Fruit fly (Drosophila melanogaster): ENCODE measurements around the gene CG8260.
A peak's percentile ranks its signal among the peaks of the same experiment; 100 is the strongest.

The CG8260 gene

DNA sequence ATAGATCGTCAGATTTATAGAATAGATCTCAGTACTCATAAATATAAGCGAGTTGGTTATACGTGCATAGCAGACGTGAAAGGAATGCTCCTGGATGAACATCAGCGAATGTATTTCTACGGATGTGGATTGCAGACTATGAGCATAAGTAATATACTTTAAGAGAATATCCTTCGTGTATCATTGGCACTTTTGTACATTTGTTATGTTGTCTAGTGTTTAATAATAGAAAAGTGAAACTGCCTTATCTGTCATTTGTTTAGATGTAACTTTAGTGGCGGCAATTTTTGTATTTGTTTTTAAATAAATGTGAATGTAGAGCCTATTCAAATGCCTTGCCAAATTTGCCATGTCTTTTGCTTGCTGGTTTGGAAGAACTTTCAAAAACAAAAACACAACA, 16.5 kb downstream of the CG8260 start, which contains the start of gene CG43672:
Gene CG43672, plus strand, starts transcription at position 301 of the 400 bp plus-strand sequence.
- TF ChIP-seq ey (GFP tag; optimal IDR thresholded peaks at IDR 0.05): no peak
- TF ChIP-seq CrebA (GFP tag; optimal IDR thresholded peaks at IDR 0.05; ENCODE audit: borderline replicate concordance): no peak
- no peak for TF ChIP-seq brk (GFP tag; optimal IDR thresholded peaks at IDR 0.05)
- no peak for TF ChIP-seq Myc (optimal IDR thresholded peaks at IDR 0.05)
- TF ChIP-seq Vsx2 (GFP tag; optimal IDR thresholded peaks at IDR 0.05; ENCODE audit: partially characterized antibody): no peak
- TF ChIP-seq Dfd (GFP tag; optimal IDR thresholded peaks at IDR 0.05): no peak
- no peak for TF ChIP-seq OdsH (GFP tag; optimal IDR thresholded peaks at IDR 0.05)
- no peak for TF ChIP-seq Jra (GFP tag; optimal IDR thresholded peaks at IDR 0.05)

DNA sequence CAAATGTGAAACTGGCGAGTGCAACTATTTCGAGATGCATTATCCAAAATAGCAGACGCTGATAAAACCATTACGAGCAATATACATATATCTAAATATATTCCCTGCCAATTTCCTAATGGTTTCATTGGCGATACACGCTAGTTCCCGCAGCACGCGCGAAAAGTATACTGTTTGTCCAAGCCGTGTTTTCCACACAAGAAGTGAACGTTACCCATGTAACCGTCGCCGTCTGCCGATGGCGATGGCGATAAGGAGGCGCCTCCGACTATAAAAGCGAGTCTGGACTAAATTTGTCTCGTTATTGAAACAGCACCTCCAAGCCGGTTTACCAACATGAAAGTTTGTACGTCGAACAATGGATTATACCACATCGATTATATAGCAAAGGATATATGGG, 22.7 kb downstream of the CG8260 start, which contains the start of gene CG43673:
Gene CG43673, plus strand, starts transcription at position 301 of the 400 bp plus-strand sequence.
- TF ChIP-seq Vsx2 (GFP tag; optimal IDR thresholded peaks at IDR 0.05; ENCODE audit: partially characterized antibody): no peak
- no peak for TF ChIP-seq Hnf4 (GFP tag; optimal IDR thresholded peaks at IDR 0.05)
- no peak for TF ChIP-seq Dfd (GFP tag; optimal IDR thresholded peaks at IDR 0.05)
- TF ChIP-seq jim (GFP tag; optimal IDR thresholded peaks at IDR 0.05): no peak
- TF ChIP-seq ey (GFP tag; optimal IDR thresholded peaks at IDR 0.05): no peak
- no peak for TF ChIP-seq Mio (GFP tag; optimal IDR thresholded peaks at IDR 0.05)

dm6 chrX:15783610-15784009, 27.5 kb downstream of the CG8260 start, which contains the start of gene Efhc1.1:
Gene Efhc1.1, minus strand, starts transcription at chrX:15783710.
- TF ChIP-seq woc (GFP tag; optimal IDR thresholded peaks at IDR 0.05) (no peak), Rel (GFP tag; optimal IDR thresholded peaks at IDR 0.05) (no peak), Rel (tag; optimal IDR thresholded peaks at IDR 0.05) (no peak), Abd-B (GFP tag; optimal IDR thresholded peaks at IDR 0.05) (no peak), lola (GFP tag; optimal IDR thresholded peaks at IDR 0.05) (no peak), br (GFP tag; optimal IDR thresholded peaks at IDR 0.05) (no peak), Sp1 (GFP tag; optimal IDR thresholded peaks at IDR 0.05) (no peak), HLH106 (tag; optimal IDR thresholded peaks at IDR 0.05) (no peak), Dfd (GFP tag; optimal IDR thresholded peaks at IDR 0.05) (no peak)

DNA sequence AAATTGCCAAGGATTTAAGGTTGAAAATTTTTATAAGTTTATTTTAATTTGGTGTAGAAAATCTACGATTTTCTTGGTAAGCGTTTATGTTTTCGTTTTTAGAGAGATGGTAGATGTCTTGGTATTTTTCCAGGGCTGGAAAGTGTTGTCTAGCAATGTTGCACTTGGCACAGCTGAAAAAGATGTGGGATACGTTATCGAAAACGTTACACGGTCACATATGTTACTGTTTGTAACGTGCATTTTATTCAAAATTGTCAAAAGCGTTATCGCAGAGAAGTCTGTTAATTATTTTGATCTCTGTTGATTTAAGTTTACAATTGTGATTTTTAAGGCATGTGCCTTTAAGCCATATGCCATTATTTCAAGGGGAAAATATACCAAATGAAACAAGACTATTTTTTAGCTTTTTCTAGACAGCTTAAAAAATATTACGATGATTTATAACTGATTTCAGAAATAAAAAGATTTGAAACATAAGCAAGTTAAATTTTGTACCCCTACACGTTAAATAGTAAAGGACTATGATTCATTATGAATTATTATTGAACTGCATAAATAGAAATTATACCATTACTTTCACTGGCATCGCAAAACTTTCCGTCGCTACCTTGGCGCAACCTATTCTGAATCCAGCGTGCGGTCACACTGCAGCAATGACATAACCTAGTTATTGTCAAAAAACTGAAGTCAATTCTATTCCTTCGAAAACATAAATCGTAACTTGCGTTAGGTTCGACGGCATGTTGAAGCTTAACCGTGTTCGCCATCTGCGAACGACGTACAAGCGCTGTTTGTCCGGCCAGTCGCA, 29.5 kb downstream of the CG8260 start, which contains the start of the genes Paf-AHalpha and mRpS30:
Gene Paf-AHalpha, minus strand, starts transcription at position 155 of the 811 bp plus-strand sequence.
Gene mRpS30, plus strand, starts transcription at position 619 of the 811 bp plus-strand sequence.
- TF ChIP-seq jim (GFP tag; optimal IDR thresholded peaks at IDR 0.05): no peak
- TF ChIP-seq Hr83 (GFP tag; optimal IDR thresholded peaks at IDR 0.05; ENCODE audit: poor library complexity, severe bottlenecking): peak; percentile 45
- TF ChIP-seq fru (GFP tag; optimal IDR thresholded peaks at IDR 0.05): no peak
- peak; percentile 22 for TF ChIP-seq Jra (GFP tag; optimal IDR thresholded peaks at IDR 0.05)

DNA sequence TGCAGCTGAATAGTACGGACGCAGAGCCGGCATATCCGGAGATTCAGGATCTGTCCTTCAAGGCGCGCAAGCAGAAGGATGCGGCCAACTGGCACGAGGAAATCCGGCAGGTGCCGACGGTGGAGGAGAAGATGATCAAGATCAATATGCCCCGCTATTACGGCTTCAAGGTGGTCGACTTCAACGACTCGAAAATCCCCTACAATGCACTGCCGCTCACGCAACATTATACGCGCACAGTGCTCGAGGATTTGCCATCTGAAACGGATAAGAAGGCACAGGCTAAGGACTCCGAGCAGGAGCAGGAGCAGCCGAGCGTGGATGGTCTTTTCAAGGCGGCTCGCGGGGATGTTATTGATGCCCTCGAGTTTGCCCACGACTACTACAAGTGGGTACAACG, 30.1 kb downstream of the CG8260 start:
- TF ChIP-seq Mio (GFP tag; optimal IDR thresholded peaks at IDR 0.05) (no peak), pan (optimal IDR thresholded peaks at IDR 0.05) (no peak), dmrt93B (GFP tag; optimal IDR thresholded peaks at IDR 0.05) (no peak), HLH106 (tag; optimal IDR thresholded peaks at IDR 0.05) (no peak)

DNA sequence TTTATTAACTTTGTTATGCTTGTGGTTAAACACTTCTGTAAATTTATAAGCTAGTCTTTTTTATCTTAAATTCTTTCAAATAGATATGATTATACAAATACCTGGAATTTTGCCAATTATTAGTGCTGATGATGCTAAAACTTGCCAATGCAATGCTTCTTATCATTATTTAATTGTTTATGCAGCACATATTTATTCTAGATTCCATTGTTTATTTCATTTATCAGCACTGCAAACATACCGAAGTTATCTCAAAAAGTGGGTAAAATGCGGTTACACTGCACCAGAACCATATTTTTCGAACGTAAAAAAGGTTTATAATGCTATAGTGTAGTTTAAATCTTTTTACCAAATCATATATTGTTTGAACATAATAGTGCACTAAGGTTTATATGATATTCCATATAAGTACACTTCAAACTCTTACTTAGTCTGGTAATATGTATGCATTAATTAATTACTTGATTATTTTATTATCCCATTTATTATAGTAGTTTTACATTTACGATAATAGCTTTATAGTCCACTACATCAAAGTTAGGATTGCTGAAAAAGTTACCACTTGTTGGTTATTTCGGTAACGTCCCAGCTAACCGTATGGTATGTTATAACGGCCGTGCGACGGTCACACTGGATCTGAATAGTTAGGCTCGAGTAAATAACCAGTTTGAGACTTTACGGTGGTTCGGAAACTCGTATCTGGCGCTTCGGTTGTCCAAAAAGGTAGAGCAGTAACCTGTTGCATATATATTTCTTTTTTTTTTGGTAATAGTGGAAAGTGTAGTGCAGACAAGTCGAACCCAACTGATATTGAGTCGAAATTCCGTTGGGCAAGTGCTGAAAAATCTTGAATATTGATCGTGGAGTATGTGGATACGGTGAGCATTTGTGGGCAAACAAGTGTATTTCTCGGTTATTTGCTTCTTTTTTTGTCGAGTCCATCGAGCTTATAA, 32.4 kb downstream of the CG8260 start, which contains the start of gene Rhp:
Gene Rhp, plus strand, starts transcription at position 663 of the 953 bp plus-strand sequence.
- TF ChIP-seq foxo (GFP tag; optimal IDR thresholded peaks at IDR 0.05): peak in 1 of 2 experiments; percentile 30
- TF ChIP-seq CG9705 (GFP tag; optimal IDR thresholded peaks at IDR 0.05): peak; percentile 41
- TF ChIP-seq sage (GFP tag; optimal IDR thresholded peaks at IDR 0.05): peak; percentile 34
- TF ChIP-seq lola (GFP tag; optimal IDR thresholded peaks at IDR 0.05): no peak
- TF ChIP-seq Dfd (GFP tag; optimal IDR thresholded peaks at IDR 0.05): no peak
- peak; percentile 45 for TF ChIP-seq rgr (GFP tag; optimal IDR thresholded peaks at IDR 0.05)
- peak; percentile 12 for TF ChIP-seq CG32264 (GFP tag; optimal IDR thresholded peaks at IDR 0.05)
- no peak for TF ChIP-seq Abd-B (GFP tag; optimal IDR thresholded peaks at IDR 0.05)
- TF ChIP-seq Hnf4 (GFP tag; optimal IDR thresholded peaks at IDR 0.05): peak; percentile 40
- TF ChIP-seq OdsH (GFP tag; optimal IDR thresholded peaks at IDR 0.05): peak; percentile 66
- no peak for TF ChIP-seq Mio (GFP tag; optimal IDR thresholded peaks at IDR 0.05)
- TF ChIP-seq Sp1 (GFP tag; optimal IDR thresholded peaks at IDR 0.05): peak; percentile 70
- peak; percentile 52 for TF ChIP-seq Hr83 (GFP tag; optimal IDR thresholded peaks at IDR 0.05; ENCODE audit: poor library complexity, severe bottlenecking)
- TF ChIP-seq h (GFP tag; optimal IDR thresholded peaks at IDR 0.05): peak; percentile 50
- TF ChIP-seq HLH106 (tag; optimal IDR thresholded peaks at IDR 0.05): peak; percentile 9
- TF ChIP-seq psq (GFP tag; optimal IDR thresholded peaks at IDR 0.05): peak; percentile 15
- TF ChIP-seq fru (GFP tag; optimal IDR thresholded peaks at IDR 0.05): peak; percentile 5

Measured in whole organism, wandering third instar larva.